Worm (Caenorhabditis elegans) whole organism, young adult: ENCODE measurements around the gene F10D7.5.

Experiments
- F22D6.2 ChIP-seq: sonication (generic microtip); optimal IDR thresholded peaks from 2 replicates; lab custom pipeline; 2016; ENCODE audit warnings: mild to moderate bottlenecking, missing genetic modification characterization, missing compliant biosample characterization
- F23B12.7 ChIP-seq: sonication (generic microtip); optimal IDR thresholded peaks from 2 replicates; lab custom pipeline; 2017; ENCODE audit warnings: missing genetic modification characterization, mild to moderate bottlenecking, missing compliant biosample characterization, antibody characterized with exemption, moderate library complexity; ENCODE audit not compliant: insufficient read depth
- F33H1.4 ChIP-seq: fragments of 200-800 bp; sonication (Bioruptor generic); IDR thresholded peaks from 2 replicates; pipeline ENCODE4 v1.3.6; 2022; ENCODE audit warnings: missing genetic modification reagents, missing genetic modification characterization, missing compliant biosample characterization
- F55B11.4 ChIP-seq: sonication (generic microtip); optimal IDR thresholded peaks from 2 replicates; lab custom pipeline; 2016; ENCODE audit warnings: missing compliant biosample characterization, missing genetic modification characterization, borderline replicate concordance; ENCODE audit not compliant: insufficient read depth
- K12H6.12 ChIP-seq: fragments of 200-800 bp; sonication (Bioruptor generic); optimal IDR thresholded peaks from 2 replicates; lab custom pipeline; 2018; ENCODE audit warnings: mild to moderate bottlenecking, missing genetic modification characterization, missing compliant biosample characterization
- Y79H2A.3 ChIP-seq: fragments of 200-800 bp; sonication (Bioruptor generic); conservative IDR thresholded peaks from 2 replicates; pipeline ENCODE4 v1.3.6; 2022; ENCODE audit warnings: missing genetic modification reagents, missing genetic modification characterization, missing compliant biosample characterization
- ZK185.1 ChIP-seq: sonication (generic microtip); optimal IDR thresholded peaks from 2 replicates; lab custom pipeline; 2016; ENCODE audit warnings: mild to moderate bottlenecking, missing genetic modification characterization, missing compliant biosample characterization; ENCODE audit not compliant: poor library complexity, severe bottlenecking
- akir-1 ChIP-seq: fragments of 200-800 bp; sonication (Bioruptor generic); optimal IDR thresholded peaks from 2 replicates; lab custom pipeline; 2018; ENCODE audit warnings: mild to moderate bottlenecking, missing genetic modification characterization, moderate library complexity, missing compliant biosample characterization
- athp-1 ChIP-seq: sonication (generic microtip); optimal IDR thresholded peaks from 2 replicates; lab custom pipeline; 2017; ENCODE audit warnings: mild to moderate bottlenecking, missing genetic modification characterization, missing compliant biosample characterization
- attf-3 ChIP-seq: fragments of 200-800 bp; sonication (Bioruptor generic); conservative IDR thresholded peaks from 2 replicates; pipeline ENCODE4 v1.3.6; 2022; ENCODE audit warnings: missing genetic modification reagents, missing genetic modification characterization, missing compliant biosample characterization
- bed-1 ChIP-seq: fragments of 200-800 bp; sonication (Bioruptor generic); IDR thresholded peaks from 2 replicates; pipeline ENCODE4 v1.3.6; 2022; ENCODE audit warnings: missing genetic modification reagents, missing genetic modification characterization, missing compliant biosample characterization
- ceh-58 ChIP-seq: fragments of 200-800 bp; sonication (Bioruptor generic); IDR thresholded peaks from 2 replicates; pipeline ENCODE4 v1.3.6; 2022; ENCODE audit warnings: missing genetic modification characterization, missing compliant biosample characterization
- chd-7 ChIP-seq: sonication (generic microtip); optimal IDR thresholded peaks from 2 replicates; lab custom pipeline; 2016; ENCODE audit warnings: mild to moderate bottlenecking, missing genetic modification characterization, moderate library complexity, missing compliant biosample characterization
- dox-1 ChIP-seq: fragments of 200-800 bp; sonication (Bioruptor generic); IDR thresholded peaks from 2 replicates; pipeline ENCODE4 v1.3.6; 2022; ENCODE audit warnings: missing genetic modification reagents, missing genetic modification characterization, missing compliant biosample characterization
- dpff-1 ChIP-seq: sonication (generic microtip); optimal IDR thresholded peaks from 2 replicates; lab custom pipeline; 2017; ENCODE audit warnings: mild to moderate bottlenecking, missing genetic modification characterization, missing compliant biosample characterization
- ekl-4 ChIP-seq: fragments of 200-800 bp; sonication (Bioruptor generic); IDR thresholded peaks from 2 replicates; pipeline ENCODE4 v1.3.6; 2022; ENCODE audit warnings: missing genetic modification reagents, missing genetic modification characterization, missing compliant biosample characterization
- gei-17 ChIP-seq: fragments of 200-800 bp; sonication (Bioruptor generic); optimal IDR thresholded peaks from 2 replicates; lab custom pipeline; 2018; ENCODE audit warnings: mild to moderate bottlenecking, missing genetic modification characterization, missing compliant biosample characterization
- hmg-1.2 ChIP-seq: fragments of 200-800 bp; sonication (Bioruptor generic); IDR thresholded peaks from 2 replicates; pipeline ENCODE4 v1.3.6; 2022; ENCODE audit warnings: missing genetic modification reagents, missing genetic modification characterization, missing compliant biosample characterization
- lin-40 ChIP-seq: sonication (generic microtip); optimal IDR thresholded peaks from 2 replicates; lab custom pipeline; 2016; ENCODE audit warnings: missing genetic modification characterization, mild to moderate bottlenecking, missing compliant biosample characterization, missing genotype, missing genetic modification reagents
- lir-1 ChIP-seq: fragments of 200-800 bp; sonication (Bioruptor generic); conservative IDR thresholded peaks from 2 replicates; pipeline ENCODE4 v1.3.6; 2022; ENCODE audit warnings: missing genetic modification reagents, missing genetic modification characterization, missing compliant biosample characterization
- lsy-27 ChIP-seq: sonication (generic microtip); optimal IDR thresholded peaks from 2 replicates; lab custom pipeline; 2017; ENCODE audit warnings: missing genetic modification characterization, mild to moderate bottlenecking, missing compliant biosample characterization, antibody characterized with exemption, missing genotype, borderline replicate concordance; ENCODE audit not compliant: insufficient read depth
- madf-10 ChIP-seq: sonication (generic microtip); optimal IDR thresholded peaks from 2 replicates; lab custom pipeline; 2016; ENCODE audit warnings: mild to moderate bottlenecking, missing genetic modification characterization, missing compliant biosample characterization
- madf-3 ChIP-seq: fragments of 200-800 bp; sonication (Bioruptor generic); IDR thresholded peaks from 2 replicates; pipeline ENCODE4 v1.3.6; 2022; ENCODE audit warnings: missing genetic modification reagents, missing genetic modification characterization, missing compliant biosample characterization
- mel-28 ChIP-seq: sonication (generic microtip); optimal IDR thresholded peaks from 2 replicates; lab custom pipeline; 2016; ENCODE audit warnings: borderline replicate concordance, mild to moderate bottlenecking, missing genetic modification characterization, missing compliant biosample characterization
- nfya-2 ChIP-seq: fragments of 200-800 bp; sonication (Bioruptor generic); IDR thresholded peaks from 2 replicates; pipeline ENCODE4 v1.3.6; 2022; ENCODE audit warnings: missing genetic modification reagents, missing genetic modification characterization, missing compliant biosample characterization
- nhr-27 ChIP-seq: fragments of 200-800 bp; sonication (Bioruptor generic); optimal IDR thresholded peaks from 2 replicates; lab custom pipeline; 2018; ENCODE audit warnings: mild to moderate bottlenecking, missing genetic modification characterization, moderate library complexity, missing compliant biosample characterization
- nhr-80 ChIP-seq: sonication (generic microtip); optimal IDR thresholded peaks from 2 replicates; lab custom pipeline; 2016; ENCODE audit warnings: missing genetic modification characterization, missing compliant biosample characterization
- rcor-1 ChIP-seq: fragments of 200-800 bp; sonication (Bioruptor generic); IDR thresholded peaks from 2 replicates; pipeline ENCODE4 v1.3.6; 2022; ENCODE audit warnings: missing genetic modification reagents, missing genetic modification characterization, missing compliant biosample characterization
- repo-1 ChIP-seq: sonication (generic microtip); optimal IDR thresholded peaks from 2 replicates; lab custom pipeline; 2017; ENCODE audit warnings: mild to moderate bottlenecking, missing genetic modification characterization, missing compliant biosample characterization
- rpc-1 ChIP-seq, 2 experiments: fragments of 150-350 bp in 1 of 2; sonication (generic microtip) in 1 of 2; optimal IDR thresholded peaks; 2 replicates each; lab custom pipeline; 2014 to 2018; ENCODE audit warnings: missing biosample characterization in 1 of 2, missing genetic modification characterization in 1 of 2, missing genetic modification reagents in 1 of 2, missing genotype in 1 of 2
- snpc-4 ChIP-seq, 5 experiments: fragments of 150-350 bp in 1 of 5; sonication (generic microtip) in 4 of 5; optimal IDR thresholded peaks; 2 replicates each; lab custom pipeline; 2014 to 2018; ENCODE audit warnings: missing genetic modification characterization in 5 of 5, missing biosample characterization in 3 of 5, antibody characterized with exemption in 2 of 5, mild to moderate bottlenecking in 2 of 5, missing compliant biosample characterization in 2 of 5, missing genotype in 2 of 5, moderate library complexity in 2 of 5, missing genetic modification reagents in 1 of 5
- somi-1 ChIP-seq: fragments of 200-800 bp; sonication (Bioruptor generic); optimal IDR thresholded peaks from 2 replicates; lab custom pipeline; 2018; ENCODE audit warnings: mild to moderate bottlenecking, missing genetic modification characterization, missing compliant biosample characterization
- sptf-2 ChIP-seq: fragments of 200-800 bp; sonication (Bioruptor generic); optimal IDR thresholded peaks from 2 replicates; lab custom pipeline; 2018; ENCODE audit warnings: mild to moderate bottlenecking, missing genetic modification characterization, missing compliant biosample characterization
- tbp1 ChIP-seq: fragments of 200-800 bp; sonication (Bioruptor generic); optimal IDR thresholded peaks from 2 replicates; lab custom pipeline; 2018; ENCODE audit warnings: mild to moderate bottlenecking, missing genetic modification characterization, missing compliant biosample characterization
- tbx-9 ChIP-seq: sonication (generic microtip); optimal IDR thresholded peaks from 2 replicates; lab custom pipeline; 2016; ENCODE audit warnings: borderline replicate concordance, missing genetic modification characterization, inconsistent platforms, missing compliant biosample characterization
- unc-62 ChIP-seq: fragments of 150-350 bp; optimal IDR thresholded peaks from 2 replicates; lab custom pipeline; 2014; ENCODE audit warnings: missing biosample characterization, missing genetic modification reagents, missing genetic modification characterization
- xnd-1 ChIP-seq: sonication (generic microtip); optimal IDR thresholded peaks from 2 replicates; lab custom pipeline; 2016; ENCODE audit warnings: missing genotype, missing genetic modification reagents, missing genetic modification characterization, missing compliant biosample characterization
- zfh-2 ChIP-seq: fragments of 200-800 bp; sonication (Bioruptor generic); conservative IDR thresholded peaks from 2 replicates; pipeline ENCODE4 v1.3.6; 2022; ENCODE audit warnings: missing genetic modification reagents, missing genetic modification characterization, missing compliant biosample characterization
- ztf-22 ChIP-seq: fragments of 200-800 bp; sonication (Bioruptor generic); optimal IDR thresholded peaks from 2 replicates; lab custom pipeline; 2018; ENCODE audit warnings: mild to moderate bottlenecking, missing genetic modification characterization, moderate library complexity, missing compliant biosample characterization
- ztf-28 ChIP-seq: fragments of 200-800 bp; sonication (Bioruptor generic); IDR thresholded peaks from 2 replicates; pipeline ENCODE4 v1.3.6; 2022; ENCODE audit warnings: missing genetic modification reagents, missing genetic modification characterization, missing compliant biosample characterization

Gene F10D7.5

ce11 chrX:17391515-17391914, at the start of gene F10D7.5:
Gene F10D7.5 (minus strand): TSS chrX:17391615.
- TF ChIP-seq akir-1 (GFP tag; lab: Kevin White, UChicago) (no peak), gei-17 (GFP tag; lab: Kevin White, UChicago) (no peak)
- TF ChIP-seq, all 124 proteins: peak for 0

ce11 chrX:17438386-17438785, 47.0 kb upstream of the F10D7.5 start, which contains the start of gene C36E6.8:
Gene C36E6.8 (plus strand): TSS chrX:17438686.
- TF ChIP-seq unc-62 (GFP tag; lab: Kevin White, UChicago) (no peak), tbp1 (GFP tag; lab: Kevin White, UChicago) (no peak), F22D6.2 (no peak), hmg-1.2 (GFP tag; lab: Robert Waterston, UW) (no peak), snpc-4 (GFP tag; optimal IDR thresholded peaks at IDR 0.05; lab: Kevin White, UChicago) (no peak), snpc-4 (tag; optimal IDR thresholded peaks at IDR 0.05; lab: Kevin White, UChicago) (no peak), lin-40 (tag; lab: Kevin White, UChicago) (no peak), Y79H2A.3 (GFP tag; lab: Robert Waterston, UW) (no peak), ztf-22 (GFP tag; lab: Kevin White, UChicago) (no peak), tbx-9 (no peak), F23B12.7 (tag; lab: Kevin White, UChicago) (no peak), lir-1 (GFP tag; lab: Robert Waterston, UW) (no peak), K12H6.12 (tag; lab: Kevin White, UChicago) (no peak), ZK185.1 (tag; lab: Kevin White, UChicago) (no peak), F33H1.4 (GFP tag; lab: Robert Waterston, UW) (no peak)

- TF ChIP-seq F55B11.4 (tag; lab: Kevin White, UChicago) (no peak), somi-1 (no peak), xnd-1 (tag; lab: Kevin White, UChicago) (no peak), lsy-27 (tag; lab: Kevin White, UChicago) (no peak), bed-1 (GFP tag; lab: Robert Waterston, UW) (no peak), F23B12.7 (tag; lab: Kevin White, UChicago) (no peak), madf-10 (tag; lab: Kevin White, UChicago) (peak; percentile 57), nhr-80 (peak; percentile 13), nfya-2 (GFP tag; lab: Robert Waterston, UW) (no peak), sptf-2 (GFP tag; lab: Kevin White, UChicago) (no peak), chd-7 (tag; lab: Kevin White, UChicago) (no peak), ekl-4 (GFP tag; lab: Robert Waterston, UW) (no peak), attf-3 (GFP tag; lab: Robert Waterston, UW) (no peak), rpc-1 (optimal IDR thresholded peaks at IDR 0.05; lab: Kevin White, UChicago) (no peak), rpc-1 (tag; optimal IDR thresholded peaks at IDR 0.05; lab: Kevin White, UChicago) (no peak), nhr-27 (tag; lab: Kevin White, UChicago) (no peak), ceh-58 (no peak), dox-1 (GFP tag; lab: Robert Waterston, UW) (no peak), hmg-1.2 (GFP tag; lab: Robert Waterston, UW) (peak; percentile 33; the same call in 1 of the 2 replicates), snpc-4 (GFP tag; optimal IDR thresholded peaks at IDR 0.05; lab: Kevin White, UChicago) (peak; percentile 17), snpc-4 (tag; optimal IDR thresholded peaks at IDR 0.05; lab: Kevin White, UChicago) (peak in 2 of 4 experiments; percentile 66 to 77), athp-1 (tag; lab: Kevin White, UChicago) (no peak), ztf-28 (no peak), madf-3 (GFP tag; lab: Robert Waterston, UW) (no peak), ztf-22 (GFP tag; lab: Kevin White, UChicago) (no peak), mel-28 (no peak), repo-1 (tag; lab: Kevin White, UChicago) (no peak), dpff-1 (no peak), F33H1.4 (GFP tag; lab: Robert Waterston, UW) (peak; percentile 31; the same call in 1 of the 2 replicates), rcor-1 (GFP tag; lab: Robert Waterston, UW) (no peak), zfh-2 (no peak)
Measured at ce11 chrX:17434234-17434633, 42.8 kb upstream of the F10D7.5 start, which contains the start of gene fubl-3. Gene fubl-3 (plus strand): TSS chrX:17434445.
